Worm (Caenorhabditis elegans): ENCODE results near the gene Y52E8A.3.

Y52E8A.3 gene

DNA sequence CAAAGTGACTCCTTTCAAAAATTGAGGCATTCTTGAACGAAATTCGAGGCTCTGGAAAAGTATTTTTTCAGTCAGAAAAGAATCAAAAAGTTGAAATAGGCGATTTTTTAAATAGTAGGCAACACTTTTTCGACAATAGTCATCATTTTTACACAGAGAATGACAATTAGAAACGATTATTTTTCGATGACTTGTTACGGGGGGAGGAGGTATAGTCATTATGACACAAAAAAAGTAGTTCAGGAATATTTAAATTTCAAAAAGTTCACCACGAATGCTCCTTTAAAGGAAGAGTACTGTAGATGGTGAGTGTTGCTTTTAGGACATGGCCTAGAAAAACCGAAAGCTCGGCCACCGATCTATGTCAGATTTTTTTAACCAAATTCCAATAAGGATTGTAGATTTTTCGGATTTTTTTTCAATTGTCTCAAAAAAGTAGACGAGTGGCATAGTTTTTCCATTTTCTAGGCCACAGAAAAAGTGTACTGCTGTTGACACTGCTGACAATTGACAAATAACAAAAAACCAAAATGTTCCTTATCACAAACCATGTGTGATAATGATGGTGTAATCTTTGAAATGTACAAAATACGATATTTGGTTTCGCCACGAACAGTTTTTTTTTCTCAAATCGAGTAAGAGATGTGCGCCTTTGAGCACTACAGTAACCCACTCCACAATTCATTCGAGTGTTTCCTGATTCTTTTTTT lies at the start of gene Y52E8A.3:
Y52E8A.3 (minus strand) TSS at position 51 of the 710 bp plus-strand sequence.
- TF ChIP-seq tbx-37 (GFP tag; conservative IDR thresholded peaks at IDR 0.05) (no peak), ceh-13 (GFP tag; optimal IDR thresholded peaks at IDR 0.05) (no peak), hmg-4 (GFP tag; optimal IDR thresholded peaks at IDR 0.05) (no peak), ama-1 (optimal IDR thresholded peaks at IDR 0.05) (no peak), F13C5.2 (tag; optimal IDR thresholded peaks at IDR 0.05) (no peak), aly-1 (tag; optimal IDR thresholded peaks at IDR 0.05) (no peak), B0310.2 (tag; optimal IDR thresholded peaks at IDR 0.05) (no peak), tra-4 (tag; optimal IDR thresholded peaks at IDR 0.05) (no peak), ceh-36 (tag; optimal IDR thresholded peaks at IDR 0.05) (no peak)

DNA sequence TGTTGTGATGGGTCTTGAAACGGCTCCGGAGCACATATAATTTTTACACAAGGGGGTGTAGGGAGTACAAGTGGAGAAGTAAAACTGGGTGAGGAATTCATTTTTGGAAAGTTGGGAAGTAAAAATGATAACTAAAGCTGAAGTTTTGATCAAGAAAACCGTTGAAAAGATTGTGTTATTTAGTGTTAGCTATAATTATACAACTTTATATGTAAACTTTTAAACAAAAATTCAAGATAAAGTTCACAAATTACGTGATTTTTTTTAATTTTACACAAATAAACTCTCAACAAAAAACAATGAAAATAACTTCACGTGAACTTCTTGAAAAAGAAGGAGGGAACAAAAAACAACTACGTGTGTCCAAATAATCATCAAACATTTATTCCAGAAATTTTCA lies 48.4 kb upstream of the Y52E8A.3 start, which contains the start of the genes H20J04.7 and H20J04.1:
H20J04.7 (minus strand) TSS at position 101 of the 400 bp plus-strand sequence.
H20J04.1 (plus strand) TSS at position 397 of the 400 bp plus-strand sequence.
- no peak for TF ChIP-seq flt-1 (GFP tag; IDR thresholded peaks at IDR 0.05)
- no peak for TF ChIP-seq ets-7 (tag; optimal IDR thresholded peaks at IDR 0.05)
- TF ChIP-seq hmg-4 (GFP tag; optimal IDR thresholded peaks at IDR 0.05): no peak
- TF ChIP-seq B0310.2 (tag; optimal IDR thresholded peaks at IDR 0.05): no peak
- no peak for TF ChIP-seq ama-1 (optimal IDR thresholded peaks at IDR 0.05)
- no peak for TF ChIP-seq sea-1 (GFP tag; conservative IDR thresholded peaks at IDR 0.05)
- TF ChIP-seq tbx-37 (GFP tag; conservative IDR thresholded peaks at IDR 0.05): no peak
- no peak for TF ChIP-seq pes-1 (GFP tag; IDR thresholded peaks at IDR 0.05)
- TF ChIP-seq tra-4 (tag; optimal IDR thresholded peaks at IDR 0.05): no peak
- TF ChIP-seq tbx-11 (GFP tag; IDR thresholded peaks at IDR 0.05): no peak
- no peak for TF ChIP-seq F13C5.2 (tag; optimal IDR thresholded peaks at IDR 0.05)
- no peak for TF ChIP-seq ceh-13 (GFP tag; optimal IDR thresholded peaks at IDR 0.05)
- TF ChIP-seq scrt-1 (GFP tag; IDR thresholded peaks at IDR 0.05): no peak
- no peak for TF ChIP-seq hmbx-1 (tag; optimal IDR thresholded peaks at IDR 0.05)
- TF ChIP-seq hnd-1 (tag; optimal IDR thresholded peaks at IDR 0.05): no peak
- no peak for TF ChIP-seq aly-1 (tag; optimal IDR thresholded peaks at IDR 0.05)
- TF ChIP-seq ceh-36 (tag; optimal IDR thresholded peaks at IDR 0.05): no peak

- TF ChIP-seq sea-1 (GFP tag; conservative IDR thresholded peaks at IDR 0.05): no peak
Measured at ce11 chrII:4350888-4351287, 44.1 kb upstream of the Y52E8A.3 start, which contains the start of gene H20J04.9. H20J04.9 (plus strand) TSS chrII:4351188.

- TF ChIP-seq sea-1 (GFP tag; conservative IDR thresholded peaks at IDR 0.05) (no peak), aly-1 (tag; optimal IDR thresholded peaks at IDR 0.05) (no peak), ets-7 (tag; optimal IDR thresholded peaks at IDR 0.05) (no peak), flt-1 (GFP tag; IDR thresholded peaks at IDR 0.05) (no peak), hmg-4 (GFP tag; optimal IDR thresholded peaks at IDR 0.05) (no peak), hnd-1 (tag; optimal IDR thresholded peaks at IDR 0.05) (no peak), tra-4 (tag; optimal IDR thresholded peaks at IDR 0.05) (no peak)
Measured at ce11 chrII:4344317-4344716, 37.5 kb upstream of the Y52E8A.3 start.

DNA sequence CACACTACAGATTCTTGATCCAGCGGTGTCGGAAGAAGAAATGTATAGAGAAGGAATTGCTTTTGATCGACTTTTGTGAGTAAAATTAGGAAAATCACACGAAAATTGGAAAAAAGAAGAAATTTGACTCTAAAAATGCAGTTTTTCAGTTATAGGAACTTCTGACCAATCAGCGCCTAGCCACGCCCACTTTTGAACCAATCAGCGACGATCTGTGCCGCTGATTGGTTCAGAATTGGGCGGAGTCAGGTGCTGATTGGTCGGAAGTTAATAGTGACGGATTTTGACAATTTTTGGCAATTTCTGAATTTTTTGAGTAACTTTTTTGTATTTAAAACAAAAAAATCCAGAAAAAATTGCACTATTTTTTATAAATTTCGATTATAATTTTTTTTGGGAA lies 34.7 kb upstream of the Y52E8A.3 start:
- no peak for TF ChIP-seq aly-1 (tag; optimal IDR thresholded peaks at IDR 0.05)
- TF ChIP-seq flt-1 (GFP tag; IDR thresholded peaks at IDR 0.05): no peak
- TF ChIP-seq scrt-1 (GFP tag; IDR thresholded peaks at IDR 0.05): no peak
- TF ChIP-seq pes-1 (GFP tag; IDR thresholded peaks at IDR 0.05): no peak
- TF ChIP-seq hmg-4 (GFP tag; optimal IDR thresholded peaks at IDR 0.05): no peak
- no peak for TF ChIP-seq hnd-1 (tag; optimal IDR thresholded peaks at IDR 0.05)
- no peak for TF ChIP-seq ceh-36 (tag; optimal IDR thresholded peaks at IDR 0.05)
- no peak for TF ChIP-seq B0310.2 (tag; optimal IDR thresholded peaks at IDR 0.05)
- TF ChIP-seq ets-7 (tag; optimal IDR thresholded peaks at IDR 0.05): no peak
- no peak for TF ChIP-seq ceh-13 (GFP tag; optimal IDR thresholded peaks at IDR 0.05)
- TF ChIP-seq F13C5.2 (tag; optimal IDR thresholded peaks at IDR 0.05): no peak
- no peak for TF ChIP-seq tbx-11 (GFP tag; IDR thresholded peaks at IDR 0.05)
- no peak for TF ChIP-seq tbx-37 (GFP tag; conservative IDR thresholded peaks at IDR 0.05)
- TF ChIP-seq ama-1 (optimal IDR thresholded peaks at IDR 0.05): no peak
- no peak for TF ChIP-seq hmbx-1 (tag; optimal IDR thresholded peaks at IDR 0.05)
- no peak for TF ChIP-seq sea-1 (GFP tag; conservative IDR thresholded peaks at IDR 0.05)

DNA sequence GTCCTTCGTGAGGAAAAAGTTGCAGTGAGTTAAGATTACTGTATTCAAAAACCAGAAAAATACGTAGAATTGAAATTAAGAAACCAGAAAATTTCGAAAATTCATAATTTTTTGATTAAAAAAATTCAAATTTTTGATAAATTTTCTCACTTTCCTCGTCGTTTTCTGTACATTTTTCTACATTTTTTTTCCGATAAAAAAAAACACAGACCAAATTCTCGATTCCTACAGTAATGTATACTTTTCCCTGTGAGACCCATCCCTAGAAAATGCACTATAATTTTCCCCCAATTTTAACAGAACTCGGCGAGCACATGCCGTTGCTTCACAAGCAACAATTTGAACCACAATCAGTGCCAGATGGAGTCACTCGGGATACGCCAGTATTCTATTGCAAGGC lies 33.1 kb upstream of the Y52E8A.3 start, which contains the start of gene athp-2:
athp-2 (plus strand) TSS at position 301 of the 400 bp plus-strand sequence.
- TF ChIP-seq pes-1 (GFP tag; IDR thresholded peaks at IDR 0.05): no peak
- TF ChIP-seq tra-4 (tag; optimal IDR thresholded peaks at IDR 0.05): no peak
- TF ChIP-seq tbx-11 (GFP tag; IDR thresholded peaks at IDR 0.05): no peak
- no peak for TF ChIP-seq aly-1 (tag; optimal IDR thresholded peaks at IDR 0.05)
- TF ChIP-seq hmbx-1 (tag; optimal IDR thresholded peaks at IDR 0.05): no peak
- TF ChIP-seq hnd-1 (tag; optimal IDR thresholded peaks at IDR 0.05): no peak
- no peak for TF ChIP-seq F13C5.2 (tag; optimal IDR thresholded peaks at IDR 0.05)

ce11 chrII:4337731-4338130 lies 31.0 kb upstream of the Y52E8A.3 start:
- TF ChIP-seq ets-7 (tag; optimal IDR thresholded peaks at IDR 0.05) (no peak), hmbx-1 (tag; optimal IDR thresholded peaks at IDR 0.05) (no peak), F13C5.2 (tag; optimal IDR thresholded peaks at IDR 0.05) (no peak), ceh-36 (tag; optimal IDR thresholded peaks at IDR 0.05) (no peak), scrt-1 (GFP tag; IDR thresholded peaks at IDR 0.05) (no peak), ama-1 (optimal IDR thresholded peaks at IDR 0.05) (no peak), hmg-4 (GFP tag; optimal IDR thresholded peaks at IDR 0.05) (no peak), B0310.2 (tag; optimal IDR thresholded peaks at IDR 0.05) (no peak), pes-1 (GFP tag; IDR thresholded peaks at IDR 0.05) (no peak), ceh-13 (GFP tag; optimal IDR thresholded peaks at IDR 0.05) (no peak)

DNA sequence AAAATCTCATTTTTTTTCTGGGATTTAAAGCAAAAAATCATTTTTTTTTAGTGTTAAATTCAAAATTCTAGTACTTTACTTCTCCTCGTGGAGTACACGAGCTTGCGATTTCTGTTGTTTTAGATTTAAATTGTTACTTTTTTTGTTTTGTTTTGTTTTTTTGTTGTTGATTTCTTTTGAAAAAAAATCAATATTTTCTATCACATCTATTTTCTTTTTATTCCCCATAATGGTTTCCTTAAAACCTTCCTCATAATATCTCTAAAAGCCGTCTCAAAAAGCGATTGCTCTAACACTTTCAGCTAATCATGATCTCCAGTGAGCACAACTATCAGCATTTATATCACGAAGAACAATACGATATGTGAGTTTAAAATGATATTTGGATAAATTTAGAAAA lies 27.7 kb upstream of the Y52E8A.3 start, which contains the start of gene madf-3:
madf-3 (plus strand) TSS at position 301 of the 400 bp plus-strand sequence.
- no peak for TF ChIP-seq hmbx-1 (tag; optimal IDR thresholded peaks at IDR 0.05)
- TF ChIP-seq tbx-11 (GFP tag; IDR thresholded peaks at IDR 0.05): no peak
- no peak for TF ChIP-seq ceh-13 (GFP tag; optimal IDR thresholded peaks at IDR 0.05)
- TF ChIP-seq flt-1 (GFP tag; IDR thresholded peaks at IDR 0.05): no peak
- TF ChIP-seq B0310.2 (tag; optimal IDR thresholded peaks at IDR 0.05): no peak
- no peak for TF ChIP-seq F13C5.2 (tag; optimal IDR thresholded peaks at IDR 0.05)
- no peak for TF ChIP-seq tbx-37 (GFP tag; conservative IDR thresholded peaks at IDR 0.05)
- no peak for TF ChIP-seq hmg-4 (GFP tag; optimal IDR thresholded peaks at IDR 0.05)

Measured in whole organism, early embryonic.